Worm (Caenorhabditis elegans) whole organism, L2 larva: ENCODE measurements around the gene F21C10.13.

Experiments
- R02D3.7 ChIP-seq: fragments of 150-350 bp; optimal IDR thresholded peaks from 2 replicates; lab custom pipeline; 2014; ENCODE audit warnings: missing biosample characterization, missing genetic modification characterization
- alr-1 ChIP-seq: fragments of 150-350 bp; optimal IDR thresholded peaks from 2 replicates; lab custom pipeline; 2014; ENCODE audit warnings: missing biosample characterization, missing genetic modification characterization
- blmp-1 ChIP-seq: sonication (generic microtip); optimal IDR thresholded peaks from 2 replicates; lab custom pipeline; 2017; ENCODE audit warnings: missing genetic modification characterization, mild to moderate bottlenecking, missing compliant biosample characterization, antibody characterized with exemption, moderate library complexity; ENCODE audit not compliant: insufficient read depth
- lin-39 ChIP-seq: fragments of 150-350 bp; optimal IDR thresholded peaks from 2 replicates; lab custom pipeline; 2014; ENCODE audit warnings: missing biosample characterization, missing genetic modification reagents, missing genetic modification characterization
- nhr-11 ChIP-seq: fragments of 150-350 bp; optimal IDR thresholded peaks from 2 replicates; lab custom pipeline; 2014; ENCODE audit warnings: missing biosample characterization, missing genetic modification characterization
- nhr-12 ChIP-seq: fragments of 150-350 bp; optimal IDR thresholded peaks from 2 replicates; lab custom pipeline; 2014; ENCODE audit warnings: missing biosample characterization, missing genetic modification characterization
- nhr-21 ChIP-seq: fragments of 150-350 bp; optimal IDR thresholded peaks from 2 replicates; lab custom pipeline; 2014; ENCODE audit warnings: missing biosample characterization, missing genetic modification characterization
- nhr-237 ChIP-seq: fragments of 150-350 bp; optimal IDR thresholded peaks from 2 replicates; lab custom pipeline; 2014; ENCODE audit warnings: missing biosample characterization, missing genetic modification characterization
- nhr-25 ChIP-seq: fragments of 150-350 bp; sonication (generic microtip); optimal IDR thresholded peaks from 3 replicates; lab custom pipeline; 2014; ENCODE audit warnings: missing biosample characterization, missing genetic modification characterization
- nhr-6 ChIP-seq: fragments of 150-350 bp; optimal IDR thresholded peaks from 2 replicates; lab custom pipeline; 2014; ENCODE audit warnings: missing biosample characterization, missing genetic modification characterization
- nhr-77 ChIP-seq: fragments of 150-350 bp; optimal IDR thresholded peaks from 2 replicates; lab custom pipeline; 2014; ENCODE audit warnings: missing biosample characterization, missing genetic modification characterization
- skn-1 ChIP-seq: sonication (generic microtip); optimal IDR thresholded peaks from 2 replicates; lab custom pipeline; 2017; ENCODE audit warnings: missing biosample characterization, missing genetic modification characterization
- unc-62 ChIP-seq: fragments of 150-350 bp; optimal IDR thresholded peaks from 2 replicates; lab custom pipeline; 2014; ENCODE audit warnings: missing biosample characterization, missing genetic modification reagents, missing genetic modification characterization
- zag-1 ChIP-seq: fragments of 150-350 bp; optimal IDR thresholded peaks from 2 replicates; lab custom pipeline; 2014; ENCODE audit warnings: missing biosample characterization, missing genetic modification characterization

DNA sequence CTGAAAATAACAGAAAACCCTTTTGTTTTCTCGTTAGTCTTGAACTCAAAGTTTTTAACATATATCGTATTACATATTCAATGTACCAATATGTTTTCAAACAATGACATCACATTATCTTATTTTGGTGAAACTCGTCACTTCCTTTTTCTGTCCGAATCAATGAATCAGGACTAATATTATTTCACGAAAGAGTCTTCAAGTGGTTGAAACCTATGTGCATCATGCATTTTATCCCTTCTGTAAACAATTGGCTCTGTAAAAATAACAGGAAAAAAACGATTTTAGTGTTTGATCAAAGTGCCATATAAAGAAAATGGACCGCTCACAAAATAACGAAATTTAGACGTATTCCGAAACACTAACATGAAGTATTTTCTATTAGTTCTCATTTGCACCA is 13.9 kb upstream of the F21C10.13 start, which contains the start of gene F21C10.18:
- TF ChIP-seq blmp-1 (tag; lab: Kevin White, UChicago) (no peak), skn-1 (tag; lab: Kevin White, UChicago) (no peak), nhr-11 (tag; lab: Kevin White, UChicago) (no peak), lin-39 (tag; lab: Kevin White, UChicago) (no peak), nhr-77 (tag; lab: Kevin White, UChicago) (no peak), R02D3.7 (tag; lab: Kevin White, UChicago) (no peak), zag-1 (no peak), alr-1 (tag; lab: Kevin White, UChicago) (no peak), nhr-21 (tag; lab: Kevin White, UChicago) (no peak), unc-62 (GFP tag; lab: Kevin White, UChicago) (no peak), nhr-12 (tag; lab: Kevin White, UChicago) (no peak), nhr-6 (tag; lab: Kevin White, UChicago) (no peak), nhr-25 (tag; lab: Kevin White, UChicago) (no peak), nhr-237 (no peak)
